Fruit fly (Drosophila melanogaster) whole organism, embryonic: ENCODE results near the gene CG16972.
A peak's percentile ranks its signal among the peaks of the same experiment; 100 is the strongest.

Source experiments
- ATbp ChIP-seq: fragments of 200-800 bp; sonication (Bioruptor generic); optimal IDR thresholded peaks from 2 replicates; lab custom pipeline; 2017; ENCODE audit warnings: missing biosample characterization, mild to moderate bottlenecking, missing genetic modification characterization, missing genetic modification reagents
- Bgb ChIP-seq: fragments of 200-800 bp; sonication (Bioruptor generic); IDR thresholded peaks from 2 replicates; pipeline ENCODE4 v1.3.6; 2022; ENCODE audit warnings: missing biosample characterization, missing genetic modification characterization; ENCODE audit not compliant: partially characterized antibody
- BtbVII ChIP-seq: fragments of 200-800 bp; sonication (Bioruptor generic); optimal IDR thresholded peaks from 3 replicates; lab custom pipeline; 2017; ENCODE audit warnings: missing biosample characterization, mild to moderate bottlenecking, missing genetic modification characterization
- CG1024 ChIP-seq: fragments of 200-800 bp; sonication (Bioruptor generic); IDR thresholded peaks from 2 replicates; pipeline ENCODE4 v1.3.6; 2022; ENCODE audit warnings: missing biosample characterization, missing genetic modification characterization
- CG10267 ChIP-seq: fragments of 200-800 bp; sonication (Bioruptor generic); optimal IDR thresholded peaks from 2 replicates; lab custom pipeline; 2018; ENCODE audit warnings: missing biosample characterization, mild to moderate bottlenecking, missing genetic modification characterization, moderate library complexity
- CG10274 ChIP-seq: fragments of 200-800 bp; sonication (Bioruptor generic); optimal IDR thresholded peaks from 3 replicates; lab custom pipeline; 2017; ENCODE audit warnings: missing biosample characterization, mild to moderate bottlenecking, missing genetic modification characterization
- CG11560 ChIP-seq: fragments of 200-800 bp; sonication (Bioruptor generic); IDR thresholded peaks from 3 replicates; pipeline ENCODE4 v1.3.6; 2022; ENCODE audit warnings: missing biosample characterization, missing genetic modification characterization
- CG12219 ChIP-seq: fragments of 200-800 bp; sonication (Bioruptor generic); optimal IDR thresholded peaks from 3 replicates; lab custom pipeline; 2018; ENCODE audit warnings: missing biosample characterization, mild to moderate bottlenecking, missing genetic modification characterization
- CG13296 ChIP-seq: fragments of 200-800 bp; sonication (Bioruptor generic); optimal IDR thresholded peaks from 3 replicates; lab custom pipeline; 2018; ENCODE audit warnings: missing biosample characterization, mild to moderate bottlenecking, missing genetic modification characterization
- CG15514 ChIP-seq: fragments of 200-800 bp; sonication (Bioruptor generic); optimal IDR thresholded peaks from 3 replicates; lab custom pipeline; 2017; ENCODE audit warnings: missing biosample characterization, missing genetic modification characterization, mild to moderate bottlenecking, moderate library complexity, missing genetic modification reagents
- CG1647 ChIP-seq: fragments of 200-800 bp; sonication (Bioruptor generic); optimal IDR thresholded peaks from 3 replicates; lab custom pipeline; 2016; ENCODE audit warnings: missing biosample characterization, missing genetic modification characterization
- CG16815 ChIP-seq: fragments of 200-800 bp; sonication (Bioruptor generic); optimal IDR thresholded peaks from 3 replicates; lab custom pipeline; 2017; ENCODE audit warnings: missing biosample characterization, mild to moderate bottlenecking, missing genetic modification characterization
- CG2116 ChIP-seq: fragments of 200-800 bp; sonication (Bioruptor generic); optimal IDR thresholded peaks from 3 replicates; lab custom pipeline; 2018; ENCODE audit warnings: missing biosample characterization, mild to moderate bottlenecking, missing genetic modification characterization
- CG2120 ChIP-seq: fragments of 200-800 bp; sonication (Bioruptor generic); optimal IDR thresholded peaks from 3 replicates; lab custom pipeline; 2016; ENCODE audit warnings: missing biosample characterization, missing genetic modification characterization
- CG30431 ChIP-seq: fragments of 200-800 bp; sonication (Bioruptor generic); optimal IDR thresholded peaks from 2 replicates; lab custom pipeline; 2017; ENCODE audit warnings: missing biosample characterization, missing genetic modification characterization
- CG3163 ChIP-seq: fragments of 200-800 bp; sonication (Bioruptor generic); optimal IDR thresholded peaks from 3 replicates; lab custom pipeline; 2016; ENCODE audit warnings: missing biosample characterization, missing genetic modification characterization
- CG32532 ChIP-seq: fragments of 200-800 bp; sonication (Bioruptor generic); IDR thresholded peaks from 2 replicates; pipeline ENCODE4 v1.3.6; 2022; ENCODE audit warnings: missing biosample characterization, missing genetic modification characterization
- CG3281 ChIP-seq: fragments of 200-800 bp; sonication (Bioruptor generic); optimal IDR thresholded peaks from 3 replicates; lab custom pipeline; 2017; ENCODE audit warnings: missing biosample characterization, mild to moderate bottlenecking, missing genetic modification characterization
- CG33213 ChIP-seq: fragments of 200-800 bp; sonication (Bioruptor generic); optimal IDR thresholded peaks from 3 replicates; lab custom pipeline; 2016; ENCODE audit warnings: missing biosample characterization, missing genetic modification characterization
- CG34376 ChIP-seq: fragments of 200-800 bp; sonication (Bioruptor generic); optimal IDR thresholded peaks from 2 replicates; lab custom pipeline; 2018; ENCODE audit warnings: missing biosample characterization, mild to moderate bottlenecking, missing genetic modification characterization
- CG4854 ChIP-seq: fragments of 200-800 bp; sonication (Bioruptor generic); optimal IDR thresholded peaks from 2 replicates; lab custom pipeline; 2016; ENCODE audit warnings: missing biosample characterization, missing genetic modification characterization, inconsistent platforms
- CG6765 ChIP-seq: fragments of 200-800 bp; sonication (Bioruptor generic); optimal IDR thresholded peaks from 3 replicates; lab custom pipeline; 2017; ENCODE audit warnings: missing biosample characterization, mild to moderate bottlenecking, missing genetic modification characterization
- CG6854 ChIP-seq: fragments of 200-800 bp; sonication (Bioruptor generic); optimal IDR thresholded peaks from 3 replicates; lab custom pipeline; 2017; ENCODE audit warnings: missing biosample characterization, mild to moderate bottlenecking, missing genetic modification characterization
- CG9437 ChIP-seq: fragments of 200-800 bp; sonication (Bioruptor generic); optimal IDR thresholded peaks from 2 replicates; lab custom pipeline; 2018; ENCODE audit warnings: missing biosample characterization, mild to moderate bottlenecking, missing genetic modification characterization
- Camta ChIP-seq: fragments of 200-800 bp; sonication (Bioruptor generic); optimal IDR thresholded peaks from 2 replicates; lab custom pipeline; 2016; ENCODE audit warnings: missing biosample characterization, missing genetic modification characterization
- Dfd ChIP-seq, 2 experiments: fragments of >200 bp; optimal IDR thresholded peaks; 2 replicates each; lab custom pipeline; 2017; ENCODE audit warnings: missing biosample characterization in 2 of 2, missing genetic modification characterization in 2 of 2
- Elba2 ChIP-seq: fragments of 200-800 bp; sonication (Bioruptor generic); optimal IDR thresholded peaks from 3 replicates; lab custom pipeline; 2016; ENCODE audit warnings: missing biosample characterization, missing genetic modification characterization
- Ets97D ChIP-seq: fragments of 200-800 bp; sonication (Bioruptor generic); optimal IDR thresholded peaks from 3 replicates; lab custom pipeline; 2016; ENCODE audit warnings: missing biosample characterization, missing genetic modification characterization
- Fer3 ChIP-seq: fragments of 200-800 bp; sonication (Bioruptor generic); optimal IDR thresholded peaks from 2 replicates; lab custom pipeline; 2018; ENCODE audit warnings: missing biosample characterization, mild to moderate bottlenecking, missing genetic modification characterization, moderate library complexity
- Lim3 ChIP-seq: fragments of 200-800 bp; sonication (Bioruptor generic); IDR thresholded peaks from 2 replicates; pipeline ENCODE4 v1.3.6; 2022; ENCODE audit warnings: missing biosample characterization, missing genetic modification characterization
- MTF-1 ChIP-seq: fragments of 200-800 bp; sonication (Bioruptor generic); optimal IDR thresholded peaks from 2 replicates; lab custom pipeline; 2018; ENCODE audit warnings: missing biosample characterization, mild to moderate bottlenecking, missing genetic modification characterization, borderline replicate concordance
- Med ChIP-seq: fragments of 200-800 bp; sonication (Bioruptor generic); peaks from one replicate; lab custom pipeline; 2016; ENCODE audit warnings: missing biosample characterization, missing genetic modification characterization, mild to moderate bottlenecking, inconsistent platforms, moderate library complexity
- Meics ChIP-seq: fragments of 200-800 bp; sonication (Bioruptor generic); optimal IDR thresholded peaks from 2 replicates; lab custom pipeline; 2017; ENCODE audit warnings: missing biosample characterization, mild to moderate bottlenecking, missing genetic modification characterization
- Nf-YC ChIP-seq: fragments of 200-800 bp; optimal IDR thresholded peaks from 3 replicates; lab custom pipeline; 2019; ENCODE audit warnings: missing biosample characterization, mild to moderate bottlenecking, missing genetic modification characterization, moderate library complexity
- TFAM ChIP-seq: fragments of 200-800 bp; sonication (Bioruptor generic); optimal IDR thresholded peaks from 2 replicates; lab custom pipeline; 2017; ENCODE audit warnings: missing biosample characterization, missing genetic modification characterization, inconsistent platforms
- bcd ChIP-seq: fragments of 200-800 bp; sonication (Bioruptor generic); optimal IDR thresholded peaks from 2 replicates; lab custom pipeline; 2017; ENCODE audit warnings: missing biosample characterization, mild to moderate bottlenecking, missing genetic modification characterization
- cas ChIP-seq: fragments of 200-800 bp; sonication (Bioruptor generic); IDR thresholded peaks from 2 replicates; pipeline ENCODE4 v1.3.6; 2022; ENCODE audit warnings: missing biosample characterization, missing genetic modification characterization
- caup ChIP-seq: fragments of 200-800 bp; sonication (Bioruptor generic); optimal IDR thresholded peaks from 3 replicates; lab custom pipeline; 2017; ENCODE audit warnings: missing biosample characterization, mild to moderate bottlenecking, missing genetic modification characterization, moderate library complexity; ENCODE audit not compliant: severe bottlenecking
- chif ChIP-seq, 2 experiments: fragments of 200-800 bp; sonication (Bioruptor generic); optimal IDR thresholded peaks; 3 replicates each; lab custom pipeline; 2016; ENCODE audit warnings: missing biosample characterization in 2 of 2, missing genetic modification characterization in 2 of 2
- da ChIP-seq: fragments of 200-800 bp; sonication (Bioruptor generic); optimal IDR thresholded peaks from 2 replicates; lab custom pipeline; 2016; ENCODE audit warnings: missing biosample characterization, missing genetic modification characterization
- dan ChIP-seq: fragments of 200-800 bp; sonication (Bioruptor generic); IDR thresholded peaks from 2 replicates; pipeline ENCODE4 v1.3.6; 2022; ENCODE audit warnings: missing biosample characterization, missing genetic modification characterization
- esg ChIP-seq: fragments of 200-800 bp; sonication (Bioruptor generic); conservative IDR thresholded peaks from 2 replicates; pipeline ENCODE4 v1.3.6; 2022; ENCODE audit warnings: missing biosample characterization, missing genetic modification characterization
- lab ChIP-seq: fragments of 200-800 bp; sonication (Bioruptor generic); optimal IDR thresholded peaks from 3 replicates; lab custom pipeline; 2017; ENCODE audit warnings: missing biosample characterization, missing genetic modification characterization, mild to moderate bottlenecking, moderate library complexity, missing genetic modification reagents
- onecut ChIP-seq: fragments of 200-800 bp; sonication (Bioruptor generic); IDR thresholded peaks from 2 replicates; pipeline ENCODE4 v1.3.6; 2022; ENCODE audit warnings: missing biosample characterization, missing genetic modification characterization
- pan ChIP-seq, 4 experiments: fragments of >200 bp in 3 of 4; fragments of 200-800 bp in 1 of 4; sonication (Bioruptor generic) in 1 of 4; optimal IDR thresholded peaks in 3 of 4; IDR thresholded peaks in 1 of 4; 2 replicates each; pipeline versions ENCODE4 v1.3.6 to Lab custom; 2017 to 2022; ENCODE audit warnings: missing biosample characterization in 2 of 4, missing genetic modification characterization in 2 of 4, mixed read lengths in 1 of 4
- sens ChIP-seq: fragments of 200-800 bp; sonication (Bioruptor generic); peaks from one replicate; lab custom pipeline; 2016; ENCODE audit warnings: missing biosample characterization, missing genetic modification characterization

CG16972 gene

DNA sequence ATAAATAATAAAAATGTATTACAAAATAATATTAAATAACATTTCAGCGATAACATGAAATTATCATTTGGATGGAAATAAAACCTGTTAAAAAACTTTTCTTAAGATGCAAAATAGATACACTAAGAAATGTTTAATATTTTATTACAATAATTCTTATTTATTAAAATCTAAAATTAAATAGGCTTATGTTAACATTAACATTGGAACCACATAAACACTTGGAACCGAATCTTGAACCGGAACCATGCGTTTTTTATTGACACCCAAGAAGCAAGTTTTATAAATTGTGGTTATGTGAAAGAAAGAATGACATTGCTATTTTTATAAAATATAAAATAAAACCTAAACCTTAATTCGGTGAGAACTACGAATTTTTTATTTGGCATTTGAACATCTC lies 42.9 kb downstream of the CG16972 start, which contains the start of gene kmg:
Gene kmg, plus strand, starts transcription at position 301 of the 400 bp plus-strand sequence.
- peak; percentile 46 for TF ChIP-seq CG15514 (GFP tag; lab: Kevin White, UChicago)
- no peak for TF ChIP-seq CG6765 (GFP tag; lab: Kevin White, UChicago)

DNA sequence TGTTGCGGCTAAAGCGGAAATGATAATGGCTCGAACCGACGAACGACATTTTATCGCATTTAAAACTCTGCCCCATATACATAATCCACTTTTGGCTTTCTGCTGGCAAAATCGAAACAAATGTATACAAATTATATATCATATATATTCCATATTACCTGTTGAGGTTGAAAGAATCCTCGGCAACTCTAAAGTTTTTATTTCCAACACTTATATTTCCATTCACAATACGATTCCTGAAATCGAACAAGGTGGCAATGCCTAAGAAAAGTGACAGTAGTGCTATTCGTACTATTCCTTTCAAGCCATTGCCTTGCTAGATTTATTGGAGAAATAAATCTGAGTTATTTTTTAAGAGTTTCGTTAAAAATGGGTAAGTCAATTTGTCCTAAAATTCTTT lies 44.6 kb downstream of the CG16972 start, which contains the start of gene Pk34A:
Gene Pk34A, plus strand, starts transcription at position 301 of the 400 bp plus-strand sequence.
- TF ChIP-seq CG2120 (GFP tag; lab: Kevin White, UChicago) = no peak
- TF ChIP-seq CG33213 (GFP tag; lab: Kevin White, UChicago) = no peak
- no peak for TF ChIP-seq CG34376 (GFP tag; lab: Kevin White, UChicago)
- TF ChIP-seq CG16815 (GFP tag; lab: Kevin White, UChicago) = no peak
- TF ChIP-seq Bgb (GFP tag; lab: Robert Waterston, UW) = no peak
- TF ChIP-seq pan (optimal IDR thresholded peaks at IDR 0.05; lab: Kevin White, UChicago) = no peak
- no peak for TF ChIP-seq pan (GFP tag; optimal IDR thresholded peaks at IDR 0.05 in 1 of 2, IDR thresholded peaks at IDR 0.05 in 1 of 2)
- no peak for TF ChIP-seq dan (GFP tag; lab: Robert Waterston, UW)
- TF ChIP-seq, all 482 proteins: peak for 0

DNA sequence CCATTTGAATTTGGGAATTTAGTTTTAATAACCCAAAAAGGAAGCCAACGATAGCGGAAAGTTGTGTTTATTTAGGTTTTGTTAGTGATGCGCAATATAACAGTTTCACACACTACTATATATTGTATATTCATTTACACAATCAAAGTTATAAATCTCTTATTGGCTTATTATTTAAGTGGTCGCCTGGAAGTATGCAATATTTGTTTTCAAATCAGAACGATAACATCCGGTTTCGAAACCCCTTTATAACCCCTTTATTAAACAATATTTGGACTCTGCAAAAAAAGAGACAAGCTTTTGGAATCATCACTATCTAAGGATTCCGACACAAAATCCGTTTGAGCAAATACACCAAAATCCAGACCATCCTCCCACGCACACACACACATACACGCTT lies 45.2 kb downstream of the CG16972 start:
- TF ChIP-seq onecut (0 out of 2 replicates have a peak, but pooled peaks have one; percentile 11), da (GFP tag; lab: Kevin White, UChicago) (no peak), MTF-1 (GFP tag; lab: Kevin White, UChicago) (peak; percentile 11), CG9437 (GFP tag; lab: Kevin White, UChicago) (no peak), cas (GFP tag; lab: Robert Waterston, UW) (no peak), CG11560 (tag; lab: Robert Waterston, UW) (no peak), Dfd (GFP tag; optimal IDR thresholded peaks at IDR 0.05; lab: Kevin White, UChicago) (no peak), chif (GFP tag; optimal IDR thresholded peaks at IDR 0.05; lab: Kevin White, UChicago) (no peak), Lim3 (GFP tag; lab: Robert Waterston, UW) (no peak), CG3163 (GFP tag; lab: Kevin White, UChicago) (no peak), CG4854 (GFP tag; lab: Kevin White, UChicago) (no peak), CG2116 (GFP tag; lab: Kevin White, UChicago) (peak; percentile 14), CG10267 (no peak), Nf-YC (tag; lab: Kevin White, UChicago) (peak; percentile 1), Camta (no peak), TFAM (GFP tag; lab: Kevin White, UChicago) (no peak), BtbVII (GFP tag; lab: Kevin White, UChicago) (peak; percentile 48), CG1647 (GFP tag; lab: Kevin White, UChicago) (no peak), lab (peak; percentile 60), bcd (GFP tag; lab: Kevin White, UChicago) (peak; percentile 6), Meics (peak; percentile 42), CG12219 (GFP tag; lab: Kevin White, UChicago) (peak; percentile 8), Elba2 (GFP tag; lab: Kevin White, UChicago) (peak; percentile 15), CG32532 (GFP tag; lab: Robert Waterston, UW) (peak; percentile 33; the same call in 1 of the 2 replicates), sens (GFP tag; lab: Kevin White, UChicago) (peak; percentile 59), CG30431 (GFP tag; lab: Kevin White, UChicago) (no peak), Med (GFP tag; lab: Kevin White, UChicago) (peak; percentile 87), CG1024 (GFP tag; lab: Robert Waterston, UW) (no peak), CG10274 (GFP tag; lab: Kevin White, UChicago) (no peak), CG6765 (GFP tag; lab: Kevin White, UChicago) (peak; percentile 51), caup (GFP tag; lab: Kevin White, UChicago) (peak; percentile 1), esg (GFP tag; lab: Robert Waterston, UW) (no peak), Ets97D (GFP tag; lab: Kevin White, UChicago) (peak; percentile 90), CG3281 (GFP tag; lab: Kevin White, UChicago) (peak; percentile 51), Fer3 (tag; lab: Kevin White, UChicago) (peak; percentile 39), CG13296 (GFP tag; lab: Kevin White, UChicago) (peak; percentile 67), CG15514 (GFP tag; lab: Kevin White, UChicago) (peak; percentile 22), CG6854 (peak; percentile 3), ATbp (no peak)
